Worm (Caenorhabditis elegans) whole organism, young adult: ENCODE results near the gene ZK112.4.
"Not testable (repeated sequence)": the region's sequence is repeated elsewhere in the genome, so short reads cannot be mapped to it uniquely, and the experiment has no call there.

Experiments
- F52B5.7 ChIP-seq: sonication (generic microtip); optimal IDR thresholded peaks from 2 replicates; lab custom pipeline; 2016; ENCODE audit warnings: mild to moderate bottlenecking, missing genetic modification characterization, missing compliant biosample characterization
- Y67H2A.10 ChIP-seq: fragments of 200-800 bp; sonication (Bioruptor generic); conservative IDR thresholded peaks from 2 replicates; pipeline ENCODE4 v1.3.6; 2022; ENCODE audit warnings: missing genetic modification reagents, missing genetic modification characterization, missing compliant biosample characterization
- aptf-3 ChIP-seq: fragments of 200-800 bp; sonication (Bioruptor generic); IDR thresholded peaks from 2 replicates; pipeline ENCODE4 v1.3.6; 2022; ENCODE audit warnings: missing genetic modification characterization, missing compliant biosample characterization
- egl-18 ChIP-seq: fragments of 200-800 bp; sonication (Bioruptor generic); IDR thresholded peaks from 2 replicates; pipeline ENCODE4 v1.3.6; 2022; ENCODE audit warnings: missing genetic modification reagents, missing genetic modification characterization, missing compliant biosample characterization
- fkh-3 ChIP-seq: sonication (generic microtip); optimal IDR thresholded peaks from 2 replicates; lab custom pipeline; 2016; ENCODE audit warnings: mild to moderate bottlenecking, missing genetic modification characterization, missing compliant biosample characterization
- snpc-4 ChIP-seq, 5 experiments: fragments of 150-350 bp in 1 of 5; sonication (generic microtip) in 4 of 5; optimal IDR thresholded peaks; 2 replicates each; lab custom pipeline; 2014 to 2018; ENCODE audit warnings: missing genetic modification characterization in 5 of 5, missing biosample characterization in 3 of 5, antibody characterized with exemption in 2 of 5, mild to moderate bottlenecking in 2 of 5, missing compliant biosample characterization in 2 of 5, missing genotype in 2 of 5, moderate library complexity in 2 of 5, missing genetic modification reagents in 1 of 5

ce11 chrIII:7715151-7715550 is 14.7 kb downstream of the ZK112.4 start:
- not testable (repeated sequence) for TF ChIP-seq egl-18 (GFP tag; lab: Robert Waterston, UW); F52B5.7 (tag; lab: Kevin White, UChicago); Y67H2A.10 (GFP tag; lab: Robert Waterston, UW); aptf-3 (GFP tag; lab: Robert Waterston, UW); fkh-3; snpc-4 (GFP tag; optimal IDR thresholded peaks at IDR 0.05; lab: Kevin White, UChicago); snpc-4 (tag; optimal IDR thresholded peaks at IDR 0.05; lab: Kevin White, UChicago)
